Fruit fly (Drosophila melanogaster) whole organism, embryonic: Measurements from ENCODE around the gene ng4.
A peak's percentile ranks its signal among the peaks of the same experiment; 100 is the strongest.

ENCODE experiments used
- Atf-2 ChIP-seq: fragments of 200-800 bp; sonication (Bioruptor generic); optimal IDR thresholded peaks from 2 replicates; lab custom pipeline; 2016; ENCODE audit warnings: missing biosample characterization, missing genetic modification characterization
- CG15601 ChIP-seq: fragments of 200-800 bp; sonication (Bioruptor generic); optimal IDR thresholded peaks from 3 replicates; lab custom pipeline; 2019; ENCODE audit warnings: missing biosample characterization, mild to moderate bottlenecking, missing genetic modification characterization, moderate library complexity
- CG2875 ChIP-seq: fragments of 200-800 bp; sonication (Bioruptor generic); optimal IDR thresholded peaks from 2 replicates; lab custom pipeline; 2017; ENCODE audit warnings: missing biosample characterization, mild to moderate bottlenecking, missing genetic modification characterization, missing genetic modification reagents
- CG7357 ChIP-seq: fragments of 200-800 bp; sonication (Bioruptor generic); IDR thresholded peaks from 3 replicates; pipeline ENCODE4 v1.3.6; 2022; ENCODE audit warnings: missing biosample characterization, missing genetic modification characterization
- Lim3 ChIP-seq: fragments of 200-800 bp; sonication (Bioruptor generic); IDR thresholded peaks from 2 replicates; pipeline ENCODE4 v1.3.6; 2022; ENCODE audit warnings: missing biosample characterization, missing genetic modification characterization
- kni ChIP-seq: fragments of 200-800 bp; sonication (Bioruptor generic); optimal IDR thresholded peaks from 3 replicates; lab custom pipeline; 2017; ENCODE audit warnings: mild to moderate bottlenecking, missing biosample characterization, missing genetic modification reagents, missing genetic modification characterization
- odd ChIP-seq: fragments of 200-800 bp; sonication (Bioruptor generic); optimal IDR thresholded peaks from 2 replicates; lab custom pipeline; 2017; ENCODE audit warnings: missing biosample characterization, mild to moderate bottlenecking, missing genetic modification characterization
- ro ChIP-seq: fragments of 200-800 bp; sonication (Bioruptor generic); IDR thresholded peaks from 2 replicates; pipeline ENCODE4 v1.3.6; 2022; ENCODE audit warnings: missing biosample characterization, missing genetic modification characterization
- slbo ChIP-seq: fragments of 200-800 bp; sonication (Bioruptor generic); IDR thresholded peaks from 2 replicates; pipeline ENCODE4 v1.3.6; 2022; ENCODE audit warnings: missing biosample characterization, missing genetic modification characterization

DNA sequence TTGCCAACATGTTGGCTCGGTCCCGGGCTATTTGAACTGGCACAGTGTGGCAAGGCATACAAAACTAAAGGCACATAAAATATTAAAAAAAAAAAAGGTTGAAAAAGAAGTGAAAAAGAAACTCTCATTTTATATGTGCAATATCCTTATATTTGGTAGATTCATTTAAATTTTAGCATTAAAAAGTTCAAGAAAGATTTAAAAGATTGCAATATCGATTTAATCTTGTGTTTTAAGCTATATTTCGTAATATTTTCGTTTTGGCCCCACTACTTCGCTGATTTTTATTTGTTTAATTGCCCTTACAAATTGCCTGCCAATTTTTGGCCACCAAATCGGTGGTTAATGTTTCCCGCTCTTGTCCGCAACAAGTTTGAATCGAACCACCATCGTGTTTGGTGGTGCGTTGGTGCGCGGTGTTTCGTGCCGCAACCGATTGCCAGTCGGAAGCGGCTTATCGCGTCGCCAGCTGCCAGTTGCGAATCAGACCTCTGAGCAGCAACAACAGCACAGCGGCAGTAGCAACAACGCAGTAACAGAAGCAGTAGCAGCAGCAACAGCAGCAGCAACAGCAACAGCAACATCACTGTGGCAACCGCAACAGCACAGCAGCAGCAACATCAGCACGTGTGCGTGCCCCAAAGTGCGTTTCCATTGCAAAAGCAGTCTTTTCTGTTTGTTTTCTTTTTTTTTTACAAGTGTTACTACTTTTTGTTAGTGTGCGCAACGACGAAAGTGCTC lies 11.7 kb upstream of the ng4 start:
- peak; percentile 90 for TF ChIP-seq CG2875 (GFP tag; lab: Kevin White, UChicago)
- TF ChIP-seq kni = peak; percentile 34
- peak; percentile 88 for TF ChIP-seq CG7357
- TF ChIP-seq CG15601 (tag; lab: Kevin White, UChicago) = peak; percentile 82
- TF ChIP-seq slbo (GFP tag; lab: Robert Waterston, UW) = peak; percentile 94
- TF ChIP-seq Lim3 (GFP tag; lab: Robert Waterston, UW) = peak; percentile 76
- TF ChIP-seq odd (GFP tag; lab: Kevin White, UChicago) = peak; percentile 96
- peak; percentile 95 for TF ChIP-seq Atf-2
- TF ChIP-seq ro (GFP tag; lab: Robert Waterston, UW) = peak; percentile 67
